Worm (Caenorhabditis elegans) whole organism, midembryonic: ENCODE results near the gene F23H11.4.

Experiments
- klf-2 ChIP-seq: fragments of 200-800 bp; sonication (Bioruptor generic); conservative IDR thresholded peaks from 2 replicates; pipeline ENCODE4 v1.3.6; 2022; ENCODE audit warnings: missing genetic modification reagents, missing genetic modification characterization, missing compliant biosample characterization
- med-1 ChIP-seq: sonication (generic microtip); optimal IDR thresholded peaks from 2 replicates; lab custom pipeline; 2017; ENCODE audit warnings: missing genetic modification characterization, mild to moderate bottlenecking, missing compliant biosample characterization, antibody characterized with exemption, missing genetic modification reagents; ENCODE audit not compliant: insufficient read depth
- ztf-29 ChIP-seq: fragments of 200-800 bp; sonication (Bioruptor generic); IDR thresholded peaks from 2 replicates; pipeline ENCODE4 v1.3.6; 2022; ENCODE audit warnings: missing genetic modification reagents, missing genetic modification characterization, missing compliant biosample characterization

ce11 chrIII:888983-889549 is 18.3 kb downstream of the F23H11.4 start:
- TF ChIP-seq klf-2 (GFP tag; lab: Robert Waterston, UW) (no peak), ztf-29 (no peak), med-1 (GFP tag; lab: Kevin White, UChicago) (no peak)
